Fruit fly (Drosophila melanogaster): ENCODE data around the gene CG9692.

The CG9692 gene

dm6 chr3L:16710258-16711020 is 5.7 kb downstream of the CG9692 start (continued):
- peak; percentile 66 for TF ChIP-seq CG17359 (tag; optimal IDR thresholded peaks at IDR 0.05)
- TF ChIP-seq gcm (GFP tag; optimal IDR thresholded peaks at IDR 0.05): no peak
- no peak for TF ChIP-seq psq (GFP tag; optimal IDR thresholded peaks at IDR 0.05)
- TF ChIP-seq CG11247 (GFP tag; IDR thresholded peaks at IDR 0.05): no peak
- TF ChIP-seq CG6272 (GFP tag; IDR thresholded peaks at IDR 0.05): no peak
- peak; percentile 43 for TF ChIP-seq CG15269 (tag; optimal IDR thresholded peaks at IDR 0.05)
- TF ChIP-seq gfzf (GFP tag; optimal IDR thresholded peaks at IDR 0.05): no peak
- TF ChIP-seq CG18262 (tag; optimal IDR thresholded peaks at IDR 0.05): peak; percentile 58
- no peak for TF ChIP-seq CG3838 (GFP tag; optimal IDR thresholded peaks at IDR 0.05)
- no peak for TF ChIP-seq seq (GFP tag; IDR thresholded peaks at IDR 0.05)
- no peak for TF ChIP-seq CG12942 (GFP tag; optimal IDR thresholded peaks at IDR 0.05)
- TF ChIP-seq Adf1 (GFP tag; IDR thresholded peaks at IDR 0.05): no peak
- 0 out of 2 replicates have a peak, but pooled peaks have one; percentile 30 for TF ChIP-seq E2f1 (GFP tag; IDR thresholded peaks at IDR 0.05)
- peak in 1 of 2 experiments; percentile 24 for TF ChIP-seq dpn (GFP tag; optimal IDR thresholded peaks at IDR 0.05)
- TF ChIP-seq HLH4C (GFP tag; IDR thresholded peaks at IDR 0.05; ENCODE audit: partially characterized antibody): no peak
- TF ChIP-seq CG4617 (GFP tag; optimal IDR thresholded peaks at IDR 0.05; ENCODE audit: borderline replicate concordance): no peak
- no peak for TF ChIP-seq Gsc (GFP tag; IDR thresholded peaks at IDR 0.05)
- no peak for TF ChIP-seq zfh2 (GFP tag; optimal IDR thresholded peaks at IDR 0.05)
- peak; percentile 46 for TF ChIP-seq CG10147 (GFP tag; optimal IDR thresholded peaks at IDR 0.05)
- TF ChIP-seq CG4328 (GFP tag; optimal IDR thresholded peaks at IDR 0.05): peak; percentile 1
- TF ChIP-seq Neu2 (GFP tag; optimal IDR thresholded peaks at IDR 0.05; ENCODE audit: borderline replicate concordance): no peak
- TF ChIP-seq crc (GFP tag; optimal IDR thresholded peaks at IDR 0.05): no peak
- TF ChIP-seq CG8944 (GFP tag; optimal IDR thresholded peaks at IDR 0.05): no peak
- TF ChIP-seq sob (GFP tag; IDR thresholded peaks at IDR 0.05): 0 out of 2 replicates have a peak, but pooled peaks have one; percentile 13
- TF ChIP-seq CG17829 (tag; optimal IDR thresholded peaks at IDR 0.05): peak; percentile 38
- no peak for TF ChIP-seq CG7372 (GFP tag; IDR thresholded peaks at IDR 0.05)
- TF ChIP-seq sqz (GFP tag; optimal IDR thresholded peaks at IDR 0.05): no peak
- no peak for TF ChIP-seq maf-S (GFP tag; optimal IDR thresholded peaks at IDR 0.05)
- no peak for TF ChIP-seq Chrac-16 (GFP tag; optimal IDR thresholded peaks at IDR 0.05)
- TF ChIP-seq dati (GFP tag; IDR thresholded peaks at IDR 0.05): no peak
- no peak for TF ChIP-seq nerfin-2 (GFP tag; IDR thresholded peaks at IDR 0.05; ENCODE audit: partially characterized antibody)
- no peak for TF ChIP-seq Tbp (GFP tag; optimal IDR thresholded peaks at IDR 0.05)
- TF ChIP-seq CG5953 (GFP tag; IDR thresholded peaks at IDR 0.05): no peak
- peak; percentile 71 for TF ChIP-seq lmd (GFP tag; IDR thresholded peaks at IDR 0.05)
- TF ChIP-seq danr (GFP tag; IDR thresholded peaks at IDR 0.05): no peak
- no peak for TF ChIP-seq Atf3 (GFP tag; optimal IDR thresholded peaks at IDR 0.05)
- TF ChIP-seq Six4 (GFP tag; optimal IDR thresholded peaks at IDR 0.05): peak; percentile 36
- no peak for TF ChIP-seq az2 (GFP tag; optimal IDR thresholded peaks at IDR 0.05)
- TF ChIP-seq CG14014 (GFP tag; IDR thresholded peaks at IDR 0.05): peak; percentile 38; the same call in 1 of the 2 replicates
- TF ChIP-seq CG15073 (GFP tag; optimal IDR thresholded peaks at IDR 0.05): no peak
- no peak for TF ChIP-seq HLH54F (GFP tag; optimal IDR thresholded peaks at IDR 0.05)
- TF ChIP-seq ro (GFP tag; IDR thresholded peaks at IDR 0.05): no peak
- peak; percentile 75 for TF ChIP-seq CG1832 (GFP tag; optimal IDR thresholded peaks at IDR 0.05)
- TF ChIP-seq tll (GFP tag; optimal IDR thresholded peaks at IDR 0.05): no peak
- peak; percentile 55 for TF ChIP-seq CG15696 (tag; optimal IDR thresholded peaks at IDR 0.05)
- peak; percentile 27 for TF ChIP-seq Deaf1 (tag; optimal IDR thresholded peaks at IDR 0.05)
- TF ChIP-seq CG33213 (GFP tag; optimal IDR thresholded peaks at IDR 0.05): no peak
- peak; percentile 70 for TF ChIP-seq Xrp1 (GFP tag; IDR thresholded peaks at IDR 0.05)
- no peak for TF ChIP-seq hth (optimal IDR thresholded peaks at IDR 0.05)
- TF ChIP-seq CG8290 (GFP tag; optimal IDR thresholded peaks at IDR 0.05): no peak
- TF ChIP-seq CG8290 (tag; optimal IDR thresholded peaks at IDR 0.05): no peak

Data from whole organism, embryonic.